Fruit fly (Drosophila melanogaster) whole organism: Measurements from ENCODE around the gene CG7691.
A peak's percentile ranks its signal among the peaks of the same experiment; 100 is the strongest.

ENCODE experiments used
- CG8478 ChIP-seq: fragments of >200 bp; optimal IDR thresholded peaks from 2 replicates; lab custom pipeline; 2018; ENCODE audit warnings: inconsistent platforms
- Dll ChIP-seq: fragments of >200 bp; optimal IDR thresholded peaks from 2 replicates; lab custom pipeline; 2017
- EcR ChIP-seq, 2 experiments: fragments of >200 bp; optimal IDR thresholded peaks; 2 replicates each; lab custom pipeline; 2017; ENCODE audit warnings: missing biosample characterization in 2 of 2, missing genetic modification characterization in 2 of 2, missing genetic modification reagents in 2 of 2
- pan ChIP-seq: fragments of >200 bp; optimal IDR thresholded peaks from 2 replicates; lab custom pipeline; 2017
- psq ChIP-seq: fragments of >200 bp; optimal IDR thresholded peaks from 2 replicates; lab custom pipeline; 2017
- usp ChIP-seq: fragments of >200 bp; optimal IDR thresholded peaks from 2 replicates; lab custom pipeline; 2017; ENCODE audit warnings: missing biosample characterization, missing genetic modification characterization, mixed read lengths

The CG7691 gene

DNA sequence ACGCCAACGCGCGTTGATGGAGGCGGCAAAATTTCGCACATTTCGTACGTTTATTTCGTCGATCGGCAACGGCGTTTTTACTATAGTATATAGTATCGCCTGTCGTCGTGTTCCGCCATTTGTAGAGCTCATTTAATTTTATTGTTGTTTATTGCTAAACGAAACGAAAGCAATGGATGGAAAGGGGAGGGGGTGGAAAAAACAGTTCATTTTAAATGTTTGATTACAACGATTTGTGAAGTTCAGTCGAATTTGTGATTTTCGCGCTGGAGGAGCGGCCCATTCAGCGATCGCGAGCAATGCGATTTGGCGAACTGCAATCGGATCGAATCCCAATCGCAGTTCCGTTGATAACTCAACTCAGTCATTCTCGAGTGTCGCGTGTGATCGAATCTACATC, 21.3 kb downstream of the CG7691 start:
- TF ChIP-seq pan (lab: Kevin White, UChicago), result no peak
- TF ChIP-seq Dll (lab: Kevin White, UChicago), result no peak
- TF ChIP-seq CG8478 (lab: Kevin White, UChicago), result no peak
- no peak for TF ChIP-seq EcR (GFP tag; optimal IDR thresholded peaks at IDR 0.05; lab: Kevin White, UChicago)
- no peak for TF ChIP-seq psq (lab: Kevin White, UChicago)
- TF ChIP-seq usp (GFP tag; lab: Kevin White, UChicago), result no peak

DNA sequence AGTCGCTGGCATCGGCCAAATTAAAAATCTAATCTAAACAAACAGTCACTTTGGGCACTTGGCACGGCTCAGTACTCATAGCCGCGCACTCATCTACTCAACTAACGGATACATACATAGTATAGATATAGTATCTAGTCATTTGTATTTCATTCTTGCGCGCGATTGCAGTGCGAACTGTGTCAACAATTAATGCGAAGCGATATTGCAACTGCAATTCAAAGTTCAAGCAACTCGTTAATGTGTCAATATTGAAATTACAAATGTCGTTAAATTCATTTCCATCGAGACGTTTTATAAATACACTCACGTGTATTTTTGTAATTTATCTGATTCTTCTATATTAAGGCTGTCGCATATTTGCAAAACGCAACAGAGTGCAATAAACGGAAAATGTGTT, 22.6 kb downstream of the CG7691 start:
- TF ChIP-seq EcR (GFP tag; optimal IDR thresholded peaks at IDR 0.05; lab: Kevin White, UChicago) (no peak), psq (lab: Kevin White, UChicago) (no peak), CG8478 (lab: Kevin White, UChicago) (no peak), pan (lab: Kevin White, UChicago) (no peak)

DNA sequence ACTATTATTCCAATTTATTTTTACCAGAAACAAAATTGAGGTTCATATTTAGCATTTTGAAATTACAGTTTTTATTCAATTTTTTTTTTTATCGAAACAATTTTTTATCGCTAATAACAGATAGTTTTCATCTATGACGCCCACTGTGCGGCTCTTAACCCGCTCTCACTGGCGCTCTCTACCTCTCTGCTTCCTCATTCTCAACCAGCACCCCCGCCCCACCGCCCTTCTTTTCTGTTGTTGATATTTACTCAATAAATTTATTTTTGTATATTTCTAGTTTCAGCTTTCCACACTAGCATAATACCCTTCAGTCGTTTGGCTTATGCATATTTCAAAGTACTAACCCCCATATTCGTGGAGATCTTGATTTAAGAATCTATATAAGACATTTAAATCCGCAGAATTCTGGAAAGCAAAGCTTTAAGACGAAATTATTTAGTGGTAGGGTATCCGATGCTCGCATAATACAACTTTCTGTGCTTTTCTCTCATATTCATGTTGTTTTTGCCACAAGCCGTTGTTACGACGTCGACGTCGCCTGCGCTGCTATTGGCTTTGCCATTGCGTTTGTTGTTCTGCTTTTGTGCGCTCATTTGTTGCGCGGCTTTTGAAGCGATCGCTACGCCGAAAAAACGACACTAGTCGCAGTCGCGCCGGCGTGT, 24.3 kb downstream of the CG7691 start:
- TF ChIP-seq psq (lab: Kevin White, UChicago), result no peak
- TF ChIP-seq CG8478 (lab: Kevin White, UChicago), result no peak
- no peak for TF ChIP-seq Dll (lab: Kevin White, UChicago)
- no peak for TF ChIP-seq EcR (GFP tag; optimal IDR thresholded peaks at IDR 0.05; lab: Kevin White, UChicago)
- TF ChIP-seq pan (lab: Kevin White, UChicago), result no peak
- no peak for TF ChIP-seq usp (GFP tag; lab: Kevin White, UChicago)

DNA sequence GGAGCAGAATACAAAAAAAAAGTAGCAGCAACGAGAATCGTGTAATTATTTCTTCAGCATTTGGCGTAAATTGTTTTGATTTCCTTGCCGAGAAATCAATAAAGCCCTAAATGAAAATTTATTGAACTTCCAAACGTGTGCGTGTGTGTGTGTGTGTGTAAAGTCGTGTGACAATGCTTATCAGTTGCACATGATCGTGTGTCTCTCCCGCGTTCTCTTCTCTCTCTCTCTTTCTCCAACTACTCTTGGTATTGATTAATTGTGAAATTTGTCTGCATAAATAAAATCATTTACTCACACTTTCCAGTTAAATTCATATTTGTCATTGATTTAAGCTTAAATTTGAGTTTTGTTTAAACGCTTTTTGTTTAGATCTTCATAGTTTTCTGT, 24.9 kb downstream of the CG7691 start:
- no peak for TF ChIP-seq psq (lab: Kevin White, UChicago)
- TF ChIP-seq EcR (GFP tag; optimal IDR thresholded peaks at IDR 0.05; lab: Kevin White, UChicago), result peak in 1 of 2 experiments; percentile 17

DNA sequence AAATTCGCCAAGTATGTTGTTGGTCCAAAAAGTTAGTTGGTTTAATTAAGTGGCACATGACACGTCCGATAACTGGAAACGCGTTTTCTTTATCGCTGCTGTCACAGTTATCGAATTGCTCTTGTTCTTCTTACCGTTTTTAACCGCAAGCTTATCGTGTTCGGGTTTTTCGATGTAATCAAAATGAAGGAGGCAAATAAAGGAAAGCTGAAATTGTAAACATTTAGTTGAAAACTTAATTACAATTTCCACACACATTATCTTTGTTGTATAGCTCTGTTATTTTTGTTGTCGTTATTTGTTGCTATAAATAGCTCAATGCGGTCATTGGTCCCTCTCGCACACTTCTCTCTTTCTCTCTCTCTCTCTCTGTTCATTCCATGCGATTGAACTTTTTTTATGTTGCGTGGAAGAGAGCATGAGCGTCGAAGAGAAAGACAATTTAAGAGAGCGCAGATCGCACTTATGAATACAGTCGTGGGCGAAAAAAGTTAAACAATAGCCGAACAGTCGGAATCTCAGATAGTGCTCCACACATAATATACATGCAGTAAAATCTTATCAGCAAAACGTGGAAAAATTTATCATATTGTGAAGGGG, 25.7 kb downstream of the CG7691 start:
- no peak for TF ChIP-seq CG8478 (lab: Kevin White, UChicago)
- TF ChIP-seq pan (lab: Kevin White, UChicago), result no peak
- no peak for TF ChIP-seq psq (lab: Kevin White, UChicago)
- no peak for TF ChIP-seq usp (GFP tag; lab: Kevin White, UChicago)
- TF ChIP-seq EcR (GFP tag; optimal IDR thresholded peaks at IDR 0.05; lab: Kevin White, UChicago), result peak in 1 of 2 experiments; percentile 88
- no peak for TF ChIP-seq Dll (lab: Kevin White, UChicago)

DNA sequence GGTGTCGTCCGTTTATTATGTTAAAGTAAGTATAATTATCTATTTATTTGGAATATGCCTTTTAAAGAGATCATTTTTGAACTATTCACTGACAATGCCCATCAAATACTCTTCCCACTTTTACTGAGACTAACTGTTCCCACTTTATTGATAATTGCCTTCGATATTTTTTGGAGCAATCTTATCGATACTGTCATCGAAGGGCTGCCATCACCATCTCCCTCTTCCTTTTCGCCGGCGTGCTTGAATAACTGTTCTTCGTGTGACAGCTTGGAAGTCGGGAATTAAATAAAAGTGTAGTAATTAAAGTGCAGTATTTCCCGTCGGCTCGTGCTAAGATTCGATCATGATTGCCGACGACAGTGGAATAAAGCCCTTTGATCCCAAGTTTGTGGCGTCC, 31.1 kb downstream of the CG7691 start, which contains the start of gene qin:
Gene qin, plus strand, starts transcription at position 274 of the 400 bp plus-strand sequence.
- TF ChIP-seq CG8478 (lab: Kevin White, UChicago) (no peak), pan (lab: Kevin White, UChicago) (no peak), Dll (lab: Kevin White, UChicago) (no peak), psq (lab: Kevin White, UChicago) (no peak), EcR (GFP tag; optimal IDR thresholded peaks at IDR 0.05; lab: Kevin White, UChicago) (no peak), usp (GFP tag; lab: Kevin White, UChicago) (no peak)

DNA sequence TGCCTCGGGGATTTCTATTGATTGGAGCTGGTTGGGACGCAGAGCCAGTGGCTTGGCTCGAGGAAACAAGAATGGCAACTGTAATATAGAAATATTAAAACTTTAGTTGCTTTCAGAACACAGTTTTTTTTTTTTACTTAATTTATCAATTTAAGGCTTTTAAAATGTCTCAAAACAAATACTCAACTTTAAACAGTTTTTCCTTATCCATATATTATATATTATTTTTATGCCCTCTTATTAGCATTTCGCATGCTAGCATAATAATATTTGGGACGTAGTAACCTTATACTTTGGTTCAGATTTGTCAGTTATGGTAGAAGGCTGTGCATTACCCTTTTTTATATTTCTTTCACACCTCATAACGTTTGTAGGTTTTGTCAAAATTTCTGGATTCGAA, 38.7 kb downstream of the CG7691 start, which contains the start of gene Tssk:
Gene Tssk, plus strand, starts transcription at position 301 of the 400 bp plus-strand sequence.
- TF ChIP-seq usp (GFP tag; lab: Kevin White, UChicago) (no peak), pan (lab: Kevin White, UChicago) (no peak), EcR (GFP tag; optimal IDR thresholded peaks at IDR 0.05; lab: Kevin White, UChicago) (no peak), CG8478 (lab: Kevin White, UChicago) (no peak), psq (lab: Kevin White, UChicago) (no peak), Dll (lab: Kevin White, UChicago) (no peak)
